Worm (Caenorhabditis elegans): Measurements from ENCODE around the gene Y81B9A.3.
A peak's percentile ranks its signal among the peaks of the same experiment; 100 is the strongest.

The Y81B9A.3 gene

DNA sequence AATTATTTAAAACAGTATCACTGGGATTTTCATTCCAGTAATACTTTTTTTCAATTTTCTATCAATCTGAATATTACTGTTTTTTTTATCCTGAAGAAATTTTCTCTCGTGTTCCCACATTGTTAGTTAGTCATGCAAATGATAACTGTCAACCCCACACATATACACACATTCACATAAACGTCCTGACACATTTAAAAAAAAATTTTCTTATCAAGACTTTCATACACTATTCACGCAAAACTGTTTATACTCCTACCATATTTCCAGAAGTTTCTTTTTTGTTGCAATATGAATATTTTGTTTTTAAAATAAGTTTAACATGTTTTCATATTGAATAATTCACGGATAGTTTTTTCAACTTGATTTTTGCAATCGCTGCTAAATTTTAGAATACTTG is 26.3 kb downstream of the Y81B9A.3 start:
- peak; percentile 30 for TF ChIP-seq nhr-80 (tag; optimal IDR thresholded peaks at IDR 0.05)
- TF ChIP-seq hmg-1.2 (GFP tag; IDR thresholded peaks at IDR 0.05), result no peak

DNA sequence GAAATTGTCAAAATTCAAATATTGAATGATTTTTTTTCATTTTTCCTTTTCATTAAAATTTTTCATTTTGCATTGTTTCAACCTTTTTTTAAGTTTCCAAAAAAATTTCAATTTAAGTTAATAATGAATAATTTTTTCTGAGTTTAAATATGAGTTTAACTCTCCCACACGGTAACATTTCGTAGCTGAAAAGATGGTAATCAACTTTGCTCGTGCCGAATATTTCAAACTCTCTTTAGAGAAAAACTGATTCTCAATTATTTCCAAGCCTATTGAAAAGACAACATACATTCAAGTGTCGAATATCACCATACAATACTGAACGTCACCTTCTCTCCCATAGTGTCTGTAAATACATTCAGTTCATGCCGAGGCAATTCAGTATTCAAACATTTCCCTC is 26.7 kb downstream of the Y81B9A.3 start:
- TF ChIP-seq ceh-79 (tag; optimal IDR thresholded peaks at IDR 0.05) (no peak), egrh-3 (GFP tag; IDR thresholded peaks at IDR 0.05) (no peak), attf-5 (GFP tag; optimal IDR thresholded peaks at IDR 0.05) (no peak), fkh-3 (tag; optimal IDR thresholded peaks at IDR 0.05) (no peak), let-607 (tag; optimal IDR thresholded peaks at IDR 0.05) (no peak), lsy-27 (tag; optimal IDR thresholded peaks at IDR 0.05; ENCODE audit: borderline replicate concordance, insufficient read depth) (no peak), attf-6 (GFP tag; IDR thresholded peaks at IDR 0.05) (no peak), ceh-27 (GFP tag; optimal IDR thresholded peaks at IDR 0.05) (no peak), F37B4.10 (GFP tag; IDR thresholded peaks at IDR 0.05) (no peak), nfya-1 (tag; optimal IDR thresholded peaks at IDR 0.05; ENCODE audit: borderline replicate concordance, insufficient read depth) (no peak), mcd-1 (GFP tag; IDR thresholded peaks at IDR 0.05) (no peak), madf-3 (GFP tag; IDR thresholded peaks at IDR 0.05) (no peak), ztf-22 (GFP tag; optimal IDR thresholded peaks at IDR 0.05) (no peak), egl-44 (GFP tag; IDR thresholded peaks at IDR 0.05) (no peak), nfyb-1 (GFP tag; IDR thresholded peaks at IDR 0.05) (no peak)

DNA sequence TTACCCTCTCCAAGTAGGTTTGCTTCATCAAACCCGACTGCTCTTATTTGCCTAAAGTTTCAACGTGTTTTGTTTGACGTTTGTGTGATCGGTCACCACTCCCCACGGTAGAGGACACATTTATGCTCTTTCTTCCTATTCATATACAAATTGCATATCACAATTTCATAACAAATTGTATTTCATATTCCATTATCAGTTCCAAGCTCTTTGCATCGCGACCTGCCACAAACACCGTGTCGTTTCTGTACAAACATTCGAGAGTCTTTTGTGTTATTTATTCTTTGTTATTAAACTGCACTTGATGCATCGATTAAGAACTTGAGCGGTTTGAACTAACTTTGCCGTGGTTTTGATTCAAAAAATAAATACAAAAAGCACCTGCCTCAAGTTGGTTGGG is 27.8 kb downstream of the Y81B9A.3 start:
- TF ChIP-seq F55B11.4 (tag; optimal IDR thresholded peaks at IDR 0.05; ENCODE audit: borderline replicate concordance, insufficient read depth) (no peak), nhr-80 (tag; optimal IDR thresholded peaks at IDR 0.05) (peak; percentile 73)

DNA sequence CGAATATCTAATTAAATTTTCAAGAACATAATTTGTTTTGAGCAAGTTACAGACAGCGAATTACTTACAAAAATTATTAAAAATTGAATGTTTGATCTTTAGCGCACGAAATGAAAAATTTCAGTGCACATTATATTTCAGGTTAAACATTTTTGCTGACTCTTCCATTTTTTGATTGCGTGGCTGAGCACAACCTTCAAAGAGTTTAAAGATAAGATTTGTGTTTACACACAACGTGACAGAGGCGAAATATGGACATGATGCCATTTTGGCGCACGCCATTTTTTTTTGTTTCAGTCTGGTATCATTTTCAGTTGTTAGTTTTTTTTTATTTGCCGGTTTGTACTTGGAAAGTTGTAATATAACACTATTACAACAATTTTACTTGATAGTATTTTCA is 30.4 kb downstream of the Y81B9A.3 start:
- no peak for TF ChIP-seq dpl-1 (GFP tag; optimal IDR thresholded peaks at IDR 0.05)
- peak; percentile 82 for TF ChIP-seq nhr-80 (tag; optimal IDR thresholded peaks at IDR 0.05)
- no peak for TF ChIP-seq ztf-25 (GFP tag; IDR thresholded peaks at IDR 0.05)
- TF ChIP-seq rpc-1 (optimal IDR thresholded peaks at IDR 0.05), result no peak
- TF ChIP-seq rpc-1 (tag; optimal IDR thresholded peaks at IDR 0.05), result no peak
- no peak for TF ChIP-seq zfh-2 (GFP tag; conservative IDR thresholded peaks at IDR 0.05)
- TF ChIP-seq F57A8.1 (GFP tag; optimal IDR thresholded peaks at IDR 0.05), result no peak
- TF ChIP-seq nhr-179 (tag; optimal IDR thresholded peaks at IDR 0.05), result no peak
- TF ChIP-seq attf-3 (GFP tag; conservative IDR thresholded peaks at IDR 0.05), result no peak
- no peak for TF ChIP-seq pha-4 (tag; optimal IDR thresholded peaks at IDR 0.05)
- peak; percentile 15 to 27 for TF ChIP-seq let-607 (tag; optimal IDR thresholded peaks at IDR 0.05)
- TF ChIP-seq atf-7 (tag; optimal IDR thresholded peaks at IDR 0.05), result no peak
- TF ChIP-seq hsf-1 (GFP tag; IDR thresholded peaks at IDR 0.05), result no peak
- no peak for TF ChIP-seq ztf-18 (tag; optimal IDR thresholded peaks at IDR 0.05)

DNA sequence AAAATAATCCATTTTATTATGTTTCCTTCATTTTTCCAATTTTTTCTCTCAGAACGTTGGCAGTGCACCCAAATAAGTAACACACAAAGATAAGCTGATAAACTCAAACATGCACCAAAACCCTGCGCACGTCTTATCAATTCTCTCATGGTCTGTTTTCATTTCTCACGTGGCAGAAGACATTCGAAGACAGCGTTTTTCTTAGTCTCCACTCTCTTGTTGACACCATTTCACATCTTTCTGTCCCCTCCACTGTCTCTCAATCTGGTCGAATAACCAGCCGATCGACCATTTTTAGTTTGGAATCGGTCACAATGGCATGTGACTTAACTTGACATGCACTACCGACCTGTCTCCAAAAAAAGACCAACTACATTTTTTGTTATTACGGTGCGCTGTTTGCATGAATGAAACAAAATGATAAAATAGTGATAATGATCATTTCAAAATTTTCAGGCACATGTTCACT is 31.7 kb downstream of the Y81B9A.3 start, which contains the start of gene C35B8.3:
C35B8.3 (plus strand) TSS at position 51 of the 469 bp plus-strand sequence.
- TF ChIP-seq let-526 (GFP tag; IDR thresholded peaks at IDR 0.05) (0 out of 2 replicates have a peak, but pooled peaks have one; percentile 28), attf-3 (GFP tag; conservative IDR thresholded peaks at IDR 0.05) (no peak), ceh-58 (GFP tag; IDR thresholded peaks at IDR 0.05) (no peak), bed-1 (GFP tag; IDR thresholded peaks at IDR 0.05) (no peak), ztf-18 (tag; optimal IDR thresholded peaks at IDR 0.05) (no peak), nhr-27 (tag; optimal IDR thresholded peaks at IDR 0.05) (no peak), nhr-90 (tag; optimal IDR thresholded peaks at IDR 0.05) (peak; percentile 36), die-1 (tag; optimal IDR thresholded peaks at IDR 0.05) (no peak), ekl-4 (GFP tag; IDR thresholded peaks at IDR 0.05) (no peak), lin-54 (GFP tag; optimal IDR thresholded peaks at IDR 0.05) (no peak), F10E7.11 (tag; optimal IDR thresholded peaks at IDR 0.05) (no peak), zfh-2 (GFP tag; conservative IDR thresholded peaks at IDR 0.05) (no peak), hmg-20 (GFP tag; IDR thresholded peaks at IDR 0.05) (no peak), athp-1 (tag; optimal IDR thresholded peaks at IDR 0.05) (no peak), unc-62 (GFP tag; optimal IDR thresholded peaks at IDR 0.05) (peak; percentile 92), nhr-179 (tag; optimal IDR thresholded peaks at IDR 0.05) (no peak), hmg-1.2 (GFP tag; IDR thresholded peaks at IDR 0.05) (no peak), egl-18 (GFP tag; IDR thresholded peaks at IDR 0.05) (no peak), F52B5.7 (tag; optimal IDR thresholded peaks at IDR 0.05) (no peak)

Measured in whole organism, young adult.